Worm (Caenorhabditis elegans): ENCODE data around the gene cdr-3.

DNA sequence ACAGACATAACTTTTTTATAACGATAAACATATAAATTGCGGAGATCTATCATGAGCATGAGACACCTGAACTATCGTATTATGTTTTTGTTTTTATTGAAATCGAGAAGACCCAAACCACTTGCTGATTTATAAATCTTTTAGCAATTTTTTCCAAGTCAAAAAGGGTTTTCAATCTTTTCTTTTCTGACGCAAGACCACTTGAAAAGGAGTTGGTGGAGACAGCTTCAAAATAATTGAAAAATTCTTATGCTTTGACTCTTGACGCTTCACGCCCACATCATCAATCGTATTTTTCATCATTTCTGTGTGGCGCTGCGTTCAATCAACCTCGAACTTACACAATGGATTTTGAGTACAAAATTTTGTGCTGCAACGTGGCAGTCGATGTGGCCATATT lies 45.8 kb downstream of the cdr-3 start, which contains the start of gene F23H12.7:
- no peak for TF ChIP-seq med-1 (GFP tag; optimal IDR thresholded peaks at IDR 0.05; ENCODE audit: insufficient read depth)
- TF ChIP-seq ref-1 (GFP tag; conservative IDR thresholded peaks at IDR 0.05): no peak
- TF ChIP-seq tab-1 (GFP tag; IDR thresholded peaks at IDR 0.05): no peak
- no peak for TF ChIP-seq ztf-29 (GFP tag; IDR thresholded peaks at IDR 0.05)
- TF ChIP-seq flt-1 (GFP tag; IDR thresholded peaks at IDR 0.05): no peak
- no peak for TF ChIP-seq ztf-23 (GFP tag; IDR thresholded peaks at IDR 0.05)
- no peak for TF ChIP-seq klf-2 (GFP tag; conservative IDR thresholded peaks at IDR 0.05)
- TF ChIP-seq T22C8.4 (GFP tag; IDR thresholded peaks at IDR 0.05): no peak
